Worm (Caenorhabditis elegans) whole organism, young adult: ENCODE measurements around the gene ZK899.6.

Experiments used
- Y95B8A.8 ChIP-seq: fragments of 200-800 bp; sonication (Bioruptor generic); IDR thresholded peaks from 2 replicates; pipeline ENCODE4 v1.3.6; 2022; ENCODE audit warnings: missing genetic modification reagents, missing genetic modification characterization, missing compliant biosample characterization
- ama-1 ChIP-seq, 3 experiments: fragments of 150-350 bp in 1 of 3; sonication (generic microtip) in 2 of 3; optimal IDR thresholded peaks; 2 replicates each; lab custom pipeline; 2014 to 2018; ENCODE audit warnings: missing biosample characterization in 2 of 3, missing genetic modification characterization in 2 of 3, missing genetic modification reagents in 2 of 3
- chd-7 ChIP-seq: sonication (generic microtip); optimal IDR thresholded peaks from 2 replicates; lab custom pipeline; 2016; ENCODE audit warnings: mild to moderate bottlenecking, missing genetic modification characterization, moderate library complexity, missing compliant biosample characterization
- egrh-3 ChIP-seq: fragments of 200-800 bp; sonication (Bioruptor generic); IDR thresholded peaks from 2 replicates; pipeline ENCODE4 v1.3.6; 2022; ENCODE audit warnings: missing genetic modification reagents, missing genetic modification characterization, missing compliant biosample characterization
- ets-4 ChIP-seq: fragments of 200-800 bp; sonication (Bioruptor generic); optimal IDR thresholded peaks from 2 replicates; lab custom pipeline; 2018; ENCODE audit warnings: mild to moderate bottlenecking, missing genetic modification characterization, missing compliant biosample characterization
- madf-6 ChIP-seq: fragments of 200-800 bp; sonication (Bioruptor generic); IDR thresholded peaks from 2 replicates; pipeline ENCODE4 v1.3.6; 2022; ENCODE audit warnings: missing genetic modification reagents, missing genetic modification characterization, missing compliant biosample characterization
- nhr-179 ChIP-seq: sonication (generic microtip); optimal IDR thresholded peaks from 2 replicates; lab custom pipeline; 2016; ENCODE audit warnings: mild to moderate bottlenecking, missing genetic modification characterization, missing compliant biosample characterization
- snpc-4 ChIP-seq, 5 experiments: fragments of 150-350 bp in 1 of 5; sonication (generic microtip) in 4 of 5; optimal IDR thresholded peaks; 2 replicates each; lab custom pipeline; 2014 to 2018; ENCODE audit warnings: missing genetic modification characterization in 5 of 5, missing biosample characterization in 3 of 5, antibody characterized with exemption in 2 of 5, mild to moderate bottlenecking in 2 of 5, missing compliant biosample characterization in 2 of 5, missing genotype in 2 of 5, moderate library complexity in 2 of 5, missing genetic modification reagents in 1 of 5
- unc-130 ChIP-seq: sonication (generic microtip); optimal IDR thresholded peaks from 2 replicates; lab custom pipeline; 2016; ENCODE audit warnings: missing genetic modification reagents, missing genetic modification characterization, missing compliant biosample characterization
- unc-62 ChIP-seq: fragments of 150-350 bp; optimal IDR thresholded peaks from 2 replicates; lab custom pipeline; 2014; ENCODE audit warnings: missing biosample characterization, missing genetic modification reagents, missing genetic modification characterization
- ztf-6 ChIP-seq: fragments of 200-800 bp; sonication (Bioruptor generic); IDR thresholded peaks from 2 replicates; pipeline ENCODE4 v1.3.6; 2022; ENCODE audit warnings: missing genetic modification reagents, missing genetic modification characterization, missing compliant biosample characterization

DNA sequence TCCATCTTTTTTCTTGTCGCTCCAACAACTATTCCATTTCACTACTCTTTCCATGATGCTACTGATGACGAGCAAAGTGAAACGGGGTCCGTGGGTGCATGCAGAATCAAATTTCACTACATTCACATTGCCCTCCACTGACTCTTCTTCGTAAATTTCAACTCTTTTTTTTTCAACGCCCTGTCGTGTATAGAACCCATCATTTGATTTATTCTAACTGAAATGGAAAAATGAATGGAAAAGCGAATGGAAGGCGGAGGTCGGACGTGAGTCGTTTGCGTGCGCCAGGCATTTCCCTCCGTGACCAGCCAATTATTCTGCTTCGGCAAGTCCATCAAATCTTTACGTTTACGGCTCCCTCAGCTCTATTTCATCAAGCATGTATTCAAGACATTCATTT, 19.3 kb upstream of the ZK899.6 start:
- TF ChIP-seq Y95B8A.8 (GFP tag; lab: Robert Waterston, UW), result no peak
- TF ChIP-seq unc-62, result no peak
- no peak for TF ChIP-seq ama-1 (optimal IDR thresholded peaks at IDR 0.05; lab: Kevin White, UChicago)
- no peak for TF ChIP-seq ama-1 (GFP tag; optimal IDR thresholded peaks at IDR 0.05; lab: Kevin White, UChicago)
- TF ChIP-seq unc-130, result no peak
- TF ChIP-seq ets-4 (GFP tag; lab: Kevin White, UChicago), result no peak
- no peak for TF ChIP-seq nhr-179 (tag; lab: Kevin White, UChicago)
- no peak for TF ChIP-seq snpc-4 (GFP tag; optimal IDR thresholded peaks at IDR 0.05; lab: Kevin White, UChicago)
- no peak for TF ChIP-seq snpc-4 (tag; optimal IDR thresholded peaks at IDR 0.05; lab: Kevin White, UChicago)
- TF ChIP-seq chd-7, result no peak
- no peak for TF ChIP-seq madf-6
- no peak for TF ChIP-seq egrh-3
- TF ChIP-seq ztf-6 (GFP tag; lab: Robert Waterston, UW), result no peak
